Fruit fly (Drosophila melanogaster) whole organism, pupa: Measurements from ENCODE around the gene CG31551.

Experiments
- CG14655 ChIP-seq: fragments of 200-800 bp; sonication (Bioruptor generic); optimal IDR thresholded peaks from 3 replicates; lab custom pipeline; 2017; ENCODE audit warnings: mild to moderate bottlenecking, missing biosample characterization, missing genetic modification reagents, missing genetic modification characterization
- CG15710 ChIP-seq: fragments of 200-800 bp; sonication (Bioruptor generic); optimal IDR thresholded peaks from 2 replicates; lab custom pipeline; 2018; ENCODE audit warnings: missing biosample characterization, mild to moderate bottlenecking, missing genetic modification characterization, moderate library complexity
- EcR ChIP-seq: fragments of 200-800 bp; sonication (Bioruptor generic); optimal IDR thresholded peaks from 3 replicates; lab custom pipeline; 2019; ENCODE audit warnings: missing biosample characterization, missing genetic modification characterization, mild to moderate bottlenecking, moderate library complexity, missing genetic modification reagents
- fd96Ca ChIP-seq: fragments of 200-800 bp; sonication (Bioruptor generic); IDR thresholded peaks from 3 replicates; pipeline ENCODE4 v1.3.6; 2022; ENCODE audit warnings: missing biosample characterization, missing genetic modification characterization
- gl ChIP-seq: fragments of 200-800 bp; sonication (Bioruptor generic); optimal IDR thresholded peaks from 2 replicates; lab custom pipeline; 2018; ENCODE audit warnings: missing biosample characterization, mild to moderate bottlenecking, missing genetic modification characterization

dm6 chr3R:5653887-5654286 is 26.2 kb downstream of the CG31551 start:
- TF ChIP-seq EcR (GFP tag; lab: Kevin White, UChicago) (no peak), CG15710 (no peak), fd96Ca (GFP tag; lab: Robert Waterston, UW) (no peak), CG14655 (GFP tag; lab: Kevin White, UChicago) (no peak), gl (tag; lab: Kevin White, UChicago) (no peak)
